Fruit fly (Drosophila melanogaster) whole organism, embryonic: ENCODE measurements around the gene Cyp4d1.

Experiments used
- ATbp ChIP-seq: fragments of 200-800 bp; sonication (Bioruptor generic); optimal IDR thresholded peaks from 2 replicates; lab custom pipeline; 2017; ENCODE audit warnings: missing biosample characterization, mild to moderate bottlenecking, missing genetic modification characterization, missing genetic modification reagents
- Abd-B ChIP-seq: fragments of 200-800 bp; sonication (Bioruptor generic); optimal IDR thresholded peaks from 2 replicates; lab custom pipeline; 2018; ENCODE audit warnings: missing biosample characterization, mild to moderate bottlenecking, missing genetic modification characterization, moderate library complexity
- Antp ChIP-seq: fragments of 200-800 bp; sonication (Bioruptor generic); optimal IDR thresholded peaks from 3 replicates; lab custom pipeline; 2016; ENCODE audit warnings: missing biosample characterization, missing genetic modification characterization
- Bgb ChIP-seq: fragments of 200-800 bp; sonication (Bioruptor generic); IDR thresholded peaks from 2 replicates; pipeline ENCODE4 v1.3.6; 2022; ENCODE audit warnings: missing biosample characterization, missing genetic modification characterization; ENCODE audit not compliant: partially characterized antibody
- CG10959 ChIP-seq: fragments of 200-800 bp; sonication (Bioruptor generic); IDR thresholded peaks from 2 replicates; pipeline ENCODE4 v1.3.6; 2022; ENCODE audit warnings: missing biosample characterization, missing genetic modification characterization
- CG11085 ChIP-seq: fragments of 200-800 bp; sonication (Bioruptor generic); IDR thresholded peaks from 2 replicates; pipeline ENCODE4 v1.3.6; 2022; ENCODE audit warnings: missing biosample characterization, missing genetic modification characterization
- CG12744 ChIP-seq: fragments of 200-800 bp; sonication (Bioruptor generic); optimal IDR thresholded peaks from 2 replicates; lab custom pipeline; 2016; ENCODE audit warnings: missing biosample characterization, missing genetic modification characterization
- CG14667 ChIP-seq: fragments of 200-800 bp; sonication (Bioruptor generic); IDR thresholded peaks from 2 replicates; pipeline ENCODE4 v1.3.6; 2022; ENCODE audit warnings: missing biosample characterization, missing genetic modification characterization
- CG15514 ChIP-seq: fragments of 200-800 bp; sonication (Bioruptor generic); optimal IDR thresholded peaks from 3 replicates; lab custom pipeline; 2017; ENCODE audit warnings: missing biosample characterization, missing genetic modification characterization, mild to moderate bottlenecking, moderate library complexity, missing genetic modification reagents
- CG17802 ChIP-seq: fragments of 200-800 bp; sonication (Bioruptor generic); optimal IDR thresholded peaks from 2 replicates; lab custom pipeline; 2018; ENCODE audit warnings: missing biosample characterization, mild to moderate bottlenecking, missing genetic modification characterization, moderate library complexity
- CG1792 ChIP-seq: fragments of 200-800 bp; sonication (Bioruptor generic); optimal IDR thresholded peaks from 2 replicates; lab custom pipeline; 2016; ENCODE audit warnings: missing biosample characterization, missing genetic modification characterization
- CG18011 ChIP-seq: fragments of 200-800 bp; sonication (Bioruptor generic); optimal IDR thresholded peaks from 2 replicates; lab custom pipeline; 2017; ENCODE audit warnings: missing biosample characterization, missing genetic modification characterization, mild to moderate bottlenecking, moderate library complexity, missing genotype
- CG18599 ChIP-seq: fragments of 200-800 bp; sonication (Bioruptor generic); optimal IDR thresholded peaks from 3 replicates; lab custom pipeline; 2017; ENCODE audit warnings: missing biosample characterization, missing genetic modification characterization, mild to moderate bottlenecking, moderate library complexity, missing genetic modification reagents
- CG32772 ChIP-seq: fragments of 200-800 bp; sonication (Bioruptor generic); IDR thresholded peaks from 2 replicates; pipeline ENCODE4 v1.3.6; 2022; ENCODE audit warnings: missing biosample characterization, missing genetic modification characterization
- CG33213 ChIP-seq: fragments of 200-800 bp; sonication (Bioruptor generic); optimal IDR thresholded peaks from 3 replicates; lab custom pipeline; 2016; ENCODE audit warnings: missing biosample characterization, missing genetic modification characterization
- CG4360 ChIP-seq: fragments of 200-800 bp; sonication (Bioruptor generic); IDR thresholded peaks from 2 replicates; pipeline ENCODE4 v1.3.6; 2022; ENCODE audit warnings: missing biosample characterization, missing genetic modification characterization
- CG6854 ChIP-seq: fragments of 200-800 bp; sonication (Bioruptor generic); optimal IDR thresholded peaks from 3 replicates; lab custom pipeline; 2017; ENCODE audit warnings: missing biosample characterization, mild to moderate bottlenecking, missing genetic modification characterization
- CG8290 ChIP-seq, 3 experiments: fragments of 200-800 bp; sonication (Bioruptor generic); optimal IDR thresholded peaks; 2 replicates each; lab custom pipeline; 2016 to 2019; ENCODE audit warnings: missing biosample characterization in 3 of 3, missing genetic modification characterization in 3 of 3, mild to moderate bottlenecking in 2 of 3, moderate library complexity in 1 of 3
- Dip2 ChIP-seq: fragments of 200-800 bp; sonication (Bioruptor generic); IDR thresholded peaks from 2 replicates; pipeline ENCODE4 v1.3.6; 2022; ENCODE audit warnings: missing biosample characterization, missing genetic modification characterization
- Dll ChIP-seq: fragments of 200-800 bp; sonication (Bioruptor generic); IDR thresholded peaks from 4 replicates; pipeline ENCODE4 v1.3.6; 2022; ENCODE audit warnings: missing biosample characterization, missing genetic modification characterization; ENCODE audit not compliant: partially characterized antibody
- Doc3 ChIP-seq: fragments of 200-800 bp; sonication (Bioruptor generic); IDR thresholded peaks from 3 replicates; pipeline ENCODE4 v1.3.6; 2022; ENCODE audit warnings: missing biosample characterization, missing genetic modification characterization; ENCODE audit not compliant: partially characterized antibody
- E2f2 ChIP-seq: fragments of 200-800 bp; sonication (Bioruptor generic); IDR thresholded peaks from 2 replicates; pipeline ENCODE4 v1.3.6; 2022; ENCODE audit warnings: missing biosample characterization, missing genetic modification characterization
- Eip74EF ChIP-seq, 2 experiments: fragments of 200-800 bp in 1 of 2; fragments of >200 bp in 1 of 2; sonication (Bioruptor generic) in 1 of 2; optimal IDR thresholded peaks; 2 replicates each; lab custom pipeline; 2017 to 2019; ENCODE audit warnings: missing biosample characterization in 2 of 2, missing genetic modification characterization in 2 of 2, mild to moderate bottlenecking in 1 of 2, moderate library complexity in 1 of 2
- HLH3B ChIP-seq: fragments of 200-800 bp; sonication (Bioruptor generic); IDR thresholded peaks from 2 replicates; pipeline ENCODE4 v1.3.6; 2022; ENCODE audit warnings: missing biosample characterization, missing genetic modification characterization
- Lhr ChIP-seq: fragments of 200-800 bp; sonication (Bioruptor generic); optimal IDR thresholded peaks from 3 replicates; lab custom pipeline; 2017; ENCODE audit warnings: mild to moderate bottlenecking, missing biosample characterization, missing genetic modification reagents, missing genetic modification characterization
- Mad ChIP-seq: fragments of 200-800 bp; sonication (Bioruptor generic); optimal IDR thresholded peaks from 2 replicates; lab custom pipeline; 2016; ENCODE audit warnings: missing biosample characterization, missing genetic modification characterization
- Sox100B ChIP-seq: fragments of 200-800 bp; sonication (Bioruptor generic); optimal IDR thresholded peaks from 3 replicates; lab custom pipeline; 2018; ENCODE audit warnings: missing biosample characterization, mild to moderate bottlenecking, missing genetic modification characterization
- ato ChIP-seq: fragments of 200-800 bp; sonication (Bioruptor generic); IDR thresholded peaks from 2 replicates; pipeline ENCODE4 v1.3.6; 2022; ENCODE audit warnings: missing biosample characterization, missing genetic modification characterization; ENCODE audit not compliant: partially characterized antibody
- cad ChIP-seq: fragments of >200 bp; optimal IDR thresholded peaks from 2 replicates; lab custom pipeline; 2017; ENCODE audit warnings: missing biosample characterization, missing genetic modification characterization
- cas ChIP-seq: fragments of 200-800 bp; sonication (Bioruptor generic); IDR thresholded peaks from 2 replicates; pipeline ENCODE4 v1.3.6; 2022; ENCODE audit warnings: missing biosample characterization, missing genetic modification characterization
- chif ChIP-seq, 2 experiments: fragments of 200-800 bp; sonication (Bioruptor generic); optimal IDR thresholded peaks; 3 replicates each; lab custom pipeline; 2016; ENCODE audit warnings: missing biosample characterization in 2 of 2, missing genetic modification characterization in 2 of 2
- chinmo ChIP-seq: fragments of 200-800 bp; sonication (Bioruptor generic); IDR thresholded peaks from 4 replicates; pipeline ENCODE4 v1.3.6; 2022; ENCODE audit warnings: missing biosample characterization, missing genetic modification characterization; ENCODE audit not compliant: partially characterized antibody
- chn ChIP-seq: fragments of 200-800 bp; sonication (Bioruptor generic); optimal IDR thresholded peaks from 2 replicates; lab custom pipeline; 2016; ENCODE audit warnings: missing biosample characterization, missing genetic modification characterization
- ci ChIP-seq: fragments of 200-800 bp; sonication (Bioruptor generic); IDR thresholded peaks from 3 replicates; pipeline ENCODE4 v1.3.6; 2022; ENCODE audit warnings: missing biosample characterization, missing genetic modification characterization
- ftz-f1 ChIP-seq: fragments of 200-800 bp; sonication (Bioruptor generic); optimal IDR thresholded peaks from 2 replicates; lab custom pipeline; 2016; ENCODE audit warnings: missing biosample characterization, missing genetic modification characterization
- fu2 ChIP-seq: fragments of 200-800 bp; sonication (Bioruptor generic); optimal IDR thresholded peaks from 2 replicates; lab custom pipeline; 2016; ENCODE audit warnings: missing biosample characterization, missing genetic modification characterization
- gsb ChIP-seq: fragments of 200-800 bp; sonication (Bioruptor generic); IDR thresholded peaks from 2 replicates; pipeline ENCODE4 v1.3.6; 2022; ENCODE audit warnings: missing biosample characterization, missing genetic modification characterization
- gsb-n ChIP-seq: fragments of 200-800 bp; sonication (Bioruptor generic); optimal IDR thresholded peaks from 3 replicates; lab custom pipeline; 2018; ENCODE audit warnings: missing biosample characterization, mild to moderate bottlenecking, missing genetic modification characterization
- jumu ChIP-seq: fragments of 200-800 bp; sonication (Bioruptor generic); optimal IDR thresholded peaks from 3 replicates; lab custom pipeline; 2016; ENCODE audit warnings: missing biosample characterization, missing genetic modification characterization
- kah ChIP-seq: fragments of 200-800 bp; sonication (Bioruptor generic); optimal IDR thresholded peaks from 2 replicates; lab custom pipeline; 2018; ENCODE audit warnings: missing biosample characterization, mild to moderate bottlenecking, missing genetic modification characterization
- klu ChIP-seq: fragments of 200-800 bp; sonication (Bioruptor generic); IDR thresholded peaks from 2 replicates; pipeline ENCODE4 v1.3.6; 2022; ENCODE audit warnings: missing biosample characterization, missing genetic modification characterization
- lola ChIP-seq, 3 experiments: fragments of >200 bp in 2 of 3; fragments of 200-800 bp in 1 of 3; sonication (Bioruptor generic) in 1 of 3; optimal IDR thresholded peaks; 2 replicates each; lab custom pipeline; 2017 to 2019; ENCODE audit warnings: missing biosample characterization in 3 of 3, missing genetic modification characterization in 3 of 3, mild to moderate bottlenecking in 1 of 3, moderate library complexity in 1 of 3
- pho ChIP-seq: fragments of 200-800 bp; sonication (Bioruptor generic); optimal IDR thresholded peaks from 2 replicates; lab custom pipeline; 2016; ENCODE audit warnings: missing biosample characterization, missing genetic modification characterization
- pnt ChIP-seq: fragments of 200-800 bp; sonication (Bioruptor generic); optimal IDR thresholded peaks from 3 replicates; lab custom pipeline; 2016; ENCODE audit warnings: missing biosample characterization, missing genetic modification characterization
- run ChIP-seq: fragments of 200-800 bp; sonication (Bioruptor generic); optimal IDR thresholded peaks from 3 replicates; lab custom pipeline; 2018; ENCODE audit warnings: missing biosample characterization, mild to moderate bottlenecking, missing genetic modification characterization
- sens ChIP-seq: fragments of 200-800 bp; sonication (Bioruptor generic); peaks from one replicate; lab custom pipeline; 2016; ENCODE audit warnings: missing biosample characterization, missing genetic modification characterization
- sima ChIP-seq: fragments of 200-800 bp; sonication (Bioruptor generic); optimal IDR thresholded peaks from 2 replicates; lab custom pipeline; 2016; ENCODE audit warnings: missing biosample characterization, missing genetic modification characterization
- slbo ChIP-seq: fragments of 200-800 bp; sonication (Bioruptor generic); IDR thresholded peaks from 2 replicates; pipeline ENCODE4 v1.3.6; 2022; ENCODE audit warnings: missing biosample characterization, missing genetic modification characterization
- tin ChIP-seq: fragments of 200-800 bp; sonication (Bioruptor generic); optimal IDR thresholded peaks from 3 replicates; lab custom pipeline; 2016; ENCODE audit warnings: missing biosample characterization, missing genetic modification characterization
- twi ChIP-seq: fragments of 200-800 bp; optimal IDR thresholded peaks from 2 replicates; lab custom pipeline; 2019; ENCODE audit warnings: missing biosample characterization, mild to moderate bottlenecking, missing genetic modification characterization, moderate library complexity

The Cyp4d1 gene

DNA sequence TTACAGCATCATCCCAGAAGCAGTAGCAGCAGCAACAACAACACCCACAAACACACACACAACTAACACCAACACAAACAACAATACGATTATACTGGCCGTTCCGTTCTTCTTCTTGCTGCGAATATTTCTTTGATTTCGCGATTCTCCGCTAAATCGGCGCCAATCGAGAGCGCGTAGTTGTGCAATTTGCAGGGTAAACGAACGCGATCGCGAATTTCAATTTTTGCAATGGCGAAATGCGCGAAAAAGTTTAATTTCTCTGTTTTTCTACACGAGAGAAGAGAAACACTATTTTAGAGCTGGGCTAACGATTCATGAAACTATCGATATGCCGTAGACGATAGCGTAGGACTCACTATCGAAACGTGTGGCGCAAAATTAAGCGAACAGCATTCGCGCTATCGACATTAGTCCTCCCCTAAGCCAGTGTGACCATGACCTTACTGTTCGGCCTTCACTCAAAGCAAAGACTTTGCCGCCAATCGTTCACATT, 3.3 kb downstream of the Cyp4d1 start, which contains the start of gene wapl (continued):
- TF ChIP-seq CG8290 (GFP tag; optimal IDR thresholded peaks at IDR 0.05; lab: Kevin White, UChicago) = peak; percentile 12
- TF ChIP-seq CG8290 (tag; optimal IDR thresholded peaks at IDR 0.05; lab: Kevin White, UChicago) = peak in 1 of 2 experiments; percentile 76
- no peak for TF ChIP-seq cad (GFP tag; lab: Kevin White, UChicago)
- TF ChIP-seq Doc3 = peak; percentile 91
- TF ChIP-seq cas (GFP tag; lab: Robert Waterston, UW) = no peak
- TF ChIP-seq kah (GFP tag; lab: Kevin White, UChicago) = no peak
- TF ChIP-seq pnt (GFP tag; lab: Kevin White, UChicago) = no peak
- TF ChIP-seq twi = no peak
- TF ChIP-seq ci = peak; percentile 44; the same call in 1 of the 3 replicates
- peak; percentile 8 for TF ChIP-seq CG1792 (GFP tag; lab: Kevin White, UChicago)
- TF ChIP-seq CG12744 (GFP tag; lab: Kevin White, UChicago) = no peak
- TF ChIP-seq tin = peak; percentile 8
- TF ChIP-seq CG17802 (tag; lab: Kevin White, UChicago) = no peak
- peak; percentile 25 for TF ChIP-seq jumu
- peak in 1 of 2 experiments; percentile 17 for TF ChIP-seq chif (GFP tag; optimal IDR thresholded peaks at IDR 0.05; lab: Kevin White, UChicago)
- no peak for TF ChIP-seq gsb-n (tag; lab: Kevin White, UChicago)
- peak; percentile 54 for TF ChIP-seq slbo (GFP tag; lab: Robert Waterston, UW)
- TF ChIP-seq CG32772 (GFP tag; lab: Robert Waterston, UW) = no peak
- TF ChIP-seq Mad (GFP tag; lab: Kevin White, UChicago) = peak; percentile 16
- no peak for TF ChIP-seq klu (GFP tag; lab: Robert Waterston, UW)
- TF ChIP-seq run = no peak
- no peak for TF ChIP-seq CG10959 (GFP tag; lab: Robert Waterston, UW)
- peak; percentile 26 for TF ChIP-seq fu2 (GFP tag; lab: Kevin White, UChicago)
- TF ChIP-seq gsb (GFP tag; lab: Robert Waterston, UW) = no peak
- peak; percentile 97 for TF ChIP-seq Bgb (GFP tag; lab: Robert Waterston, UW)
- no peak for TF ChIP-seq Eip74EF (GFP tag; optimal IDR thresholded peaks at IDR 0.05; lab: Kevin White, UChicago)
- peak; percentile 5 for TF ChIP-seq CG18599
- TF ChIP-seq chn = peak; percentile 5
- TF ChIP-seq Dll (GFP tag; lab: Robert Waterston, UW) = peak; percentile 94
- TF ChIP-seq ATbp (GFP tag; lab: Kevin White, UChicago) = no peak
- TF ChIP-seq Sox100B = no peak
- TF ChIP-seq Antp (GFP tag; lab: Kevin White, UChicago) = peak; percentile 48
- no peak for TF ChIP-seq Abd-B
- TF ChIP-seq Lhr (GFP tag; lab: Kevin White, UChicago) = peak; percentile 67
- no peak for TF ChIP-seq pho (GFP tag; lab: Kevin White, UChicago)
- TF ChIP-seq CG11085 (GFP tag; lab: Robert Waterston, UW) = 0 out of 2 replicates have a peak, but pooled peaks have one; percentile 21
- TF ChIP-seq Dip2 = no peak
- TF ChIP-seq CG6854 (GFP tag; lab: Kevin White, UChicago) = no peak
- peak; percentile 94 for TF ChIP-seq E2f2 (GFP tag; lab: Robert Waterston, UW)
- peak; percentile 95 for TF ChIP-seq chinmo (GFP tag; lab: Robert Waterston, UW)
- TF ChIP-seq CG18011 (GFP tag; lab: Kevin White, UChicago) = no peak
- no peak for TF ChIP-seq HLH3B (GFP tag; lab: Robert Waterston, UW)
- peak; percentile 76 for TF ChIP-seq CG4360
- peak; percentile 98 for TF ChIP-seq ftz-f1 (GFP tag; lab: Kevin White, UChicago)
- TF ChIP-seq CG15514 = peak; percentile 83
- TF ChIP-seq ato (GFP tag; lab: Robert Waterston, UW) = peak; percentile 93
- no peak for TF ChIP-seq CG14667 (GFP tag; lab: Robert Waterston, UW)
- peak; percentile 29 for TF ChIP-seq CG33213
- TF ChIP-seq lola (GFP tag; optimal IDR thresholded peaks at IDR 0.05; lab: Kevin White, UChicago) = no peak
- peak; percentile 81 for TF ChIP-seq sens (GFP tag; lab: Kevin White, UChicago)
- no peak for TF ChIP-seq sima (GFP tag; lab: Kevin White, UChicago)
